Fruit fly (Drosophila melanogaster): ENCODE measurements around the gene CG15458.
A peak's percentile ranks its signal among the peaks of the same experiment; 100 is the strongest.

Gene CG15458

dm6 chrX:20426818-20427217 is 12.8 kb upstream of the CG15458 start, which contains the start of gene CG15456 (continued):
- TF ChIP-seq sna (GFP tag; IDR thresholded peaks at IDR 0.05; ENCODE audit: partially characterized antibody): peak; percentile 41
- TF ChIP-seq Dref (GFP tag; IDR thresholded peaks at IDR 0.05): peak; percentile 59
- no peak for TF ChIP-seq disco-r (GFP tag; optimal IDR thresholded peaks at IDR 0.05)
- no peak for TF ChIP-seq ara (GFP tag; IDR thresholded peaks at IDR 0.05)
- peak; percentile 42; the same call in 1 of the 2 replicates for TF ChIP-seq unc-4 (GFP tag; IDR thresholded peaks at IDR 0.05; ENCODE audit: partially characterized antibody)
- TF ChIP-seq CoRest (tag; optimal IDR thresholded peaks at IDR 0.05): no peak
- no peak for TF ChIP-seq CG15269 (tag; optimal IDR thresholded peaks at IDR 0.05)
- TF ChIP-seq CG6791 (GFP tag; IDR thresholded peaks at IDR 0.05; ENCODE audit: partially characterized antibody): peak; percentile 52; the same call in 1 of the 3 replicates
- TF ChIP-seq tll (GFP tag; optimal IDR thresholded peaks at IDR 0.05): no peak
- no peak for TF ChIP-seq CG10274 (GFP tag; optimal IDR thresholded peaks at IDR 0.05)
- no peak for TF ChIP-seq wek (GFP tag; optimal IDR thresholded peaks at IDR 0.05)
- no peak for TF ChIP-seq grn (GFP tag; optimal IDR thresholded peaks at IDR 0.05)
- no peak for TF ChIP-seq gcm (GFP tag; optimal IDR thresholded peaks at IDR 0.05)
- TF ChIP-seq nau (GFP tag; optimal IDR thresholded peaks at IDR 0.05): no peak
- TF ChIP-seq HLH4C (GFP tag; IDR thresholded peaks at IDR 0.05; ENCODE audit: partially characterized antibody): peak; percentile 61
- TF ChIP-seq BEAF-32 (GFP tag; optimal IDR thresholded peaks at IDR 0.05): peak; percentile 44
- TF ChIP-seq Deaf1 (tag; optimal IDR thresholded peaks at IDR 0.05): no peak
- TF ChIP-seq Asciz (GFP tag; optimal IDR thresholded peaks at IDR 0.05): no peak
- peak; percentile 78 for TF ChIP-seq CG13287 (GFP tag; IDR thresholded peaks at IDR 0.05; ENCODE audit: partially characterized antibody)
- TF ChIP-seq CG11560 (tag; IDR thresholded peaks at IDR 0.05): no peak
- 0 out of 2 replicates have a peak, but pooled peaks have one; percentile 12 for TF ChIP-seq bbx (GFP tag; IDR thresholded peaks at IDR 0.05; ENCODE audit: partially characterized antibody)
- peak; percentile 64 for TF ChIP-seq CG16813 (GFP tag; IDR thresholded peaks at IDR 0.05; ENCODE audit: partially characterized antibody)
- TF ChIP-seq CG9817 (tag; optimal IDR thresholded peaks at IDR 0.05): no peak
- no peak for TF ChIP-seq slbo (GFP tag; IDR thresholded peaks at IDR 0.05)
- no peak for TF ChIP-seq CG7271 (tag; optimal IDR thresholded peaks at IDR 0.05)
- TF ChIP-seq MBD-R2 (GFP tag; IDR thresholded peaks at IDR 0.05): peak; percentile 76
- peak; percentile 88 for TF ChIP-seq ato (GFP tag; IDR thresholded peaks at IDR 0.05; ENCODE audit: partially characterized antibody)
- no peak for TF ChIP-seq eyg (GFP tag; optimal IDR thresholded peaks at IDR 0.05)
- no peak for TF ChIP-seq Doc2 (GFP tag; IDR thresholded peaks at IDR 0.05)
- no peak for TF ChIP-seq esg (GFP tag; conservative IDR thresholded peaks at IDR 0.05)
- no peak for TF ChIP-seq CG1602 (GFP tag; optimal IDR thresholded peaks at IDR 0.05)
- TF ChIP-seq CG7372 (GFP tag; IDR thresholded peaks at IDR 0.05): no peak
- TF ChIP-seq Gsc (GFP tag; IDR thresholded peaks at IDR 0.05): no peak
- no peak for TF ChIP-seq fd3F (GFP tag; optimal IDR thresholded peaks at IDR 0.05)
- no peak for TF ChIP-seq zen (tag; optimal IDR thresholded peaks at IDR 0.05)
- TF ChIP-seq Pdp1 (GFP tag; optimal IDR thresholded peaks at IDR 0.05): peak in 1 of 2 experiments; percentile 97
- TF ChIP-seq Mes4 (GFP tag; optimal IDR thresholded peaks at IDR 0.05): no peak
- TF ChIP-seq Bteb2 (GFP tag; optimal IDR thresholded peaks at IDR 0.05): no peak
- no peak for TF ChIP-seq wor (GFP tag; IDR thresholded peaks at IDR 0.05)
- TF ChIP-seq CG31365 (tag; optimal IDR thresholded peaks at IDR 0.05): no peak
- TF ChIP-seq ind (GFP tag; optimal IDR thresholded peaks at IDR 0.05): no peak
- TF ChIP-seq odd (GFP tag; optimal IDR thresholded peaks at IDR 0.05): no peak
- TF ChIP-seq CG30431 (GFP tag; optimal IDR thresholded peaks at IDR 0.05): no peak
- TF ChIP-seq CG3847 (GFP tag; IDR thresholded peaks at IDR 0.05): no peak
- no peak for TF ChIP-seq CG12942 (GFP tag; optimal IDR thresholded peaks at IDR 0.05)
- peak; percentile 48 for TF ChIP-seq Scr (GFP tag; IDR thresholded peaks at IDR 0.05; ENCODE audit: partially characterized antibody)
- TF ChIP-seq CG33213 (GFP tag; optimal IDR thresholded peaks at IDR 0.05): no peak
- TF ChIP-seq CG2129 (GFP tag; IDR thresholded peaks at IDR 0.05; ENCODE audit: partially characterized antibody): no peak
- TF ChIP-seq maf-S (GFP tag; optimal IDR thresholded peaks at IDR 0.05): no peak
- TF ChIP-seq ranshi (GFP tag; IDR thresholded peaks at IDR 0.05): no peak

Measured in whole organism, embryonic.